Fruit fly (Drosophila melanogaster): ENCODE results near the gene CG4374.

DNA sequence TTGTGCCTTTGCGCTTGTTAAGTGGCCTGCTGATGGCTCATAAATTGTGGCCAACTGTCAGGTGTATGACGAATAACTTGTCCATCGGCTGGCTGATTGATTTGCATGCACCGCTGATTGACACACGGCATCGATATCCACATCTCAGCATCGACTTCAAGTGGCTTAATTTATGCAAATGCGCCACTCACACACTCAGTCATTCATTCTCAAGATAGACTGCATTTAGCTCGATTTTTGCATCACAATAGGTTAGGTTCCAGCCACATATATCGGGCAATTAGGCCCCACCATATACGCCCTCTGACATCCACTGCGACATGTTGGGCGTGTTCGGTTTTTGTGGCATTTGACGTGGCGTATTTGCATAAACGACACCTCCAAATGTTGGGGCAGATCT lies 16.2 kb downstream of the CG4374 start:
- no peak for TF ChIP-seq Mnt (GFP tag; optimal IDR thresholded peaks at IDR 0.05)
- no peak for TF ChIP-seq toe (GFP tag; optimal IDR thresholded peaks at IDR 0.05)
- no peak for TF ChIP-seq ovo (GFP tag; optimal IDR thresholded peaks at IDR 0.05)
- TF ChIP-seq Hr96 (GFP tag; optimal IDR thresholded peaks at IDR 0.05) = no peak
- TF ChIP-seq kay (GFP tag; ENCODE audit: borderline replicate concordance) = no peak

All from whole organism, adult.